Worm (Caenorhabditis elegans): ENCODE data around the gene C44C11.6.
A peak's percentile ranks its signal among the peaks of the same experiment; 100 is the strongest.

Gene C44C11.6

DNA sequence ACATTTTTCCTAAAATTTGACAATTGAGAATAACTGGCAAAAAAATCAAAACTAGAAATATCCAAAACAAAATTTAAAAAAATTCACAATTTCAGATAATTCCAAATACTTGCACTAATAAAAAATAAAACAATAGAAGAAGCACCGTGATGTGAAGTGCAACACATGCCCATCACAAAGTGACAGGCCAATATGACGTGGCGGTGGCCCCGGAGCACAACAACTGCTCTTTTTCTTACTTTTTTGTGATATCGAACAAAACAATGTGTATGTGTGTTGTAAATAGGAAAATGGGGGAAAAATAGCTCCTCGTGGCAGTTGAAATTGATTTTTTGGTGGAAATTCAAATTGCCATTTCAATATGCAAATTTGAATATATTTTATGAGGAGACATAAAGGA is 9.2 kb downstream of the C44C11.6 start:
- TF ChIP-seq unc-55 (GFP tag; optimal IDR thresholded peaks at IDR 0.05) (peak; percentile 96), lim-6 (tag; optimal IDR thresholded peaks at IDR 0.05) (no peak)

DNA sequence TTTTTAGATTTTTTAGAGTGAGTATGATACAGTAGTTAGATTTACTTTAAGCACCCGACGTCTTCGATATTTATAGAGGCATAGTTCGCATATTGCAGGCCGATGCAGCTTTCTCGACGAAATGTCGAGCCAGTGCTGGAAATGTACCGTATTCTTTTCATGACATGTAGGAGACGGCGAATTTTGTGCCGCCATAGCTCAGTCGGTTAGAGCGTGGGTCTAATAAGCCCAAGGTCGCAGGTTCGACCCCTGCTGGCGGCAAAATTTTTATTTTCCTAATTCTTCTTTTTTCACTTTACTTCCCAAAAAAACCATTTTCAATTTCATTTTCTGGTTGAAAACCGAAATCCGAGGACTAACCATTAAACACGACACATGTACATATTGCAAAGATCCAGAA is 17.7 kb downstream of the C44C11.6 start:
- no peak for TF ChIP-seq madf-2 (tag; optimal IDR thresholded peaks at IDR 0.05)
- no peak for TF ChIP-seq elt-2 (tag; optimal IDR thresholded peaks at IDR 0.05)
- no peak for TF ChIP-seq T23F11.4 (GFP tag; optimal IDR thresholded peaks at IDR 0.05)
- TF ChIP-seq hlh-8 (tag; optimal IDR thresholded peaks at IDR 0.05), result no peak
- TF ChIP-seq unc-86 (tag; optimal IDR thresholded peaks at IDR 0.05), result no peak
- TF ChIP-seq hlh-6 (tag; optimal IDR thresholded peaks at IDR 0.05), result no peak
- no peak for TF ChIP-seq ceh-24 (tag; optimal IDR thresholded peaks at IDR 0.05)
- TF ChIP-seq C38D4.7 (GFP tag; optimal IDR thresholded peaks at IDR 0.05), result no peak
- TF ChIP-seq sox-4 (tag; optimal IDR thresholded peaks at IDR 0.05), result no peak
- no peak for TF ChIP-seq npax-4 (tag; optimal IDR thresholded peaks at IDR 0.05)

DNA sequence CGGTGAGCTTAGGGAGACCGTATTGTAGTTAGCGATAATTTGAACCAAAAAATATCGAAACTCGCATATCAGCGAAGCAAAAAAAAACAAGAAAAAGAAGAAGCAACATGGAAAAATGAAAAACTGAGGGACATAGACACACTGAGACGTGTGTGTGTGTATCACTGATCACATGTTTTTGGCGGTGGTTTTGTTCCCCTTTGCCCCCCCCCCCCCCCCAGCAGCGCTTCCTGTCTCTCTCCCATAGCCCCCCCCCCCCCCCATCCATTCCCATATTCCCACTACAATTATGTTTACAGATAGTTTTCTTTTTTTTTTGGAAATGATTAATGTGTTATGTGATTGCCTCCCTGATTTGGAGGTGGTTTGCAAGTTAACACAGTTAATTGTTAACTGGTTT is 24.6 kb downstream of the C44C11.6 start:
- no peak for TF ChIP-seq odd-2 (tag; optimal IDR thresholded peaks at IDR 0.05)
- no peak for TF ChIP-seq ceh-30 (tag; optimal IDR thresholded peaks at IDR 0.05)
- no peak for TF ChIP-seq fax-1 (tag; optimal IDR thresholded peaks at IDR 0.05)

DNA sequence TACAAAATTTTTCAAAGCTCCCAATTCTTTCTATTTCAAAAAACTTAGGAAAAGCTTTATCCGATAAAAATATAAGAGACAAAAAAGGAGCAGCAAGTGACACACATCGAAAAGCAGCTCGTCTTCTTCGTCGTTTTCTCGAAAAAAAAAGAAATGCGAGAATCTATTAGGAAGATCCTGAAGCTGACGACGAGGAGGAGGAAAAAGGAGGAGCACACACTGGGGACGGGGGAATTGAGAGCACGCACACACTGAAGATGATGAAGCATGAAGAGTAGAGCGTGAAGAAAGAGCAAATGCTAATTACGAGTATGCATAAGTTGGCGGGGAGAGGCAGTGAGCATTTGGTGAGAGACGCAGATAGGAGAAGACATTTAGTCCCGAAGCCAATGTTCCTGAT is 29.3 kb downstream of the C44C11.6 start:
- TF ChIP-seq ceh-31 (tag; optimal IDR thresholded peaks at IDR 0.05) (peak; percentile 47), pha-2 (tag; optimal IDR thresholded peaks at IDR 0.05) (no peak), unc-42 (tag; optimal IDR thresholded peaks at IDR 0.05) (peak; percentile 63), K02D7.2 (tag; optimal IDR thresholded peaks at IDR 0.05) (no peak), fkh-10 (GFP tag; optimal IDR thresholded peaks at IDR 0.05) (no peak), syd-9 (tag; optimal IDR thresholded peaks at IDR 0.05) (no peak), tbx-7 (tag; optimal IDR thresholded peaks at IDR 0.05) (no peak)

DNA sequence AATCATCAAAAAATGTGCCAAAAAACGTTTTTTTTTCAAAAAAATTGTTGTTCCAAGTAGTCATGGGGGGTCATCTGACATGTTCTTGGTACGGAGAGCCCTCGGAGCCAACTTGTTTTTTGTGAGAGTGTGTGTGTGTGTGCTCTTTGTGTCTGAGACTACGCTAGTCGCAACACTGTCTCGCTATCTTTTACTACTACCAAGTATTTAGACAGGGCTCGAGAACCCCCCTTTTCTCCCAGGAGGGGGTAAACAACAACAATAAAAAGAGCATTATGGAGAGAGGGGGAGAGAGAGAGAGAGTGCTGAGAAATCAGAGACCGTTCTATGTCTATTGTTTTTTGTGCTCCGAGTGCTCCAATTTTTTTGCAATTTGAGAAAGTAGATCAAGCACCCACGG is 34.2 kb downstream of the C44C11.6 start:
- TF ChIP-seq che-1 (tag; optimal IDR thresholded peaks at IDR 0.05), result no peak
- TF ChIP-seq nhr-232 (tag; optimal IDR thresholded peaks at IDR 0.05), result no peak
- TF ChIP-seq pat-9 (tag; optimal IDR thresholded peaks at IDR 0.05), result no peak
- TF ChIP-seq ceh-34 (tag; optimal IDR thresholded peaks at IDR 0.05), result no peak
- TF ChIP-seq hlh-15 (tag; optimal IDR thresholded peaks at IDR 0.05), result no peak
- TF ChIP-seq tbx-2 (tag; optimal IDR thresholded peaks at IDR 0.05), result no peak
- TF ChIP-seq ceh-2 (tag; optimal IDR thresholded peaks at IDR 0.05), result no peak
- TF ChIP-seq hlh-13 (GFP tag; optimal IDR thresholded peaks at IDR 0.05), result no peak
- no peak for TF ChIP-seq ztf-16 (tag; optimal IDR thresholded peaks at IDR 0.05)
- no peak for TF ChIP-seq fkh-6 (tag; optimal IDR thresholded peaks at IDR 0.05)
- TF ChIP-seq ceh-48 (tag; optimal IDR thresholded peaks at IDR 0.05), result no peak
- TF ChIP-seq C08G9.2 (tag; optimal IDR thresholded peaks at IDR 0.05), result no peak
- no peak for TF ChIP-seq ceh-6 (GFP tag; optimal IDR thresholded peaks at IDR 0.05)
- TF ChIP-seq ama-1 (optimal IDR thresholded peaks at IDR 0.05), result no peak
- no peak for TF ChIP-seq unc-42 (tag; optimal IDR thresholded peaks at IDR 0.05)
- TF ChIP-seq unc-55 (GFP tag; optimal IDR thresholded peaks at IDR 0.05), result no peak

DNA sequence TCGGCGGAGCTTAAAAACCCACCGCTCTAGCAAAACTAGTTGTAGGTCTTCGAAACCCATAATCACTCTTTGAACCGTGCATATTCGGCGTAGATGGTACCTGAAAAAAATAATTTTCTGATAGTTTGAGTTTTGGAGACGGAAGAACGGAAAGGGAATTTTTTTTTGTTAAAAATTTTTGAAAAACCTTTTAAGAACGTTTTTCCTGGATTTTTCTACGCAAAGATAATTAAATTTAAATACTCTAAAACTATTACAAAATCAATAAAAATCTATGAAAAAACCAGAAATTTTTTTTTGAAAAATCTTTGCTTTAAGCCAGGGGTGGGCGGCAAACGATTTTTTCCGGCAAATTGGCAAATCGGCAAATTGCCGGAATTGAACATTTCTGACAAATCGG is 34.8 kb downstream of the C44C11.6 start, which contains the start of gene marc-5:
Gene marc-5, minus strand, starts transcription at position 101 of the 400 bp plus-strand sequence.
- TF ChIP-seq odd-2 (tag; optimal IDR thresholded peaks at IDR 0.05), result no peak
- TF ChIP-seq pax-1 (tag; optimal IDR thresholded peaks at IDR 0.05), result no peak
- TF ChIP-seq syd-9 (tag; optimal IDR thresholded peaks at IDR 0.05), result no peak
- no peak for TF ChIP-seq sox-2 (GFP tag; IDR thresholded peaks at IDR 0.05)
- TF ChIP-seq dve-1 (tag; optimal IDR thresholded peaks at IDR 0.05), result no peak
- TF ChIP-seq ceh-6 (GFP tag; optimal IDR thresholded peaks at IDR 0.05), result no peak

Measured in whole organism, late embryonic.